Fruit fly (Drosophila melanogaster) whole organism, pupa: ENCODE measurements around the gene Atxn7.

ENCODE experiments used
- CG10348 ChIP-seq: fragments of 200-800 bp; sonication (Bioruptor generic); IDR thresholded peaks from 2 replicates; pipeline ENCODE4 v1.3.6; 2022; ENCODE audit warnings: missing biosample characterization, missing genetic modification characterization
- CG12605 ChIP-seq: fragments of 200-800 bp; sonication (Bioruptor generic); IDR thresholded peaks from 2 replicates; pipeline ENCODE4 v1.3.6; 2022; ENCODE audit warnings: missing biosample characterization, missing genetic modification characterization
- CG13204 ChIP-seq: fragments of 200-800 bp; sonication (Bioruptor generic); optimal IDR thresholded peaks from 2 replicates; lab custom pipeline; 2018; ENCODE audit warnings: missing biosample characterization, mild to moderate bottlenecking, missing genetic modification characterization, moderate library complexity
- CG14655 ChIP-seq: fragments of 200-800 bp; sonication (Bioruptor generic); optimal IDR thresholded peaks from 3 replicates; lab custom pipeline; 2017; ENCODE audit warnings: mild to moderate bottlenecking, missing biosample characterization, missing genetic modification reagents, missing genetic modification characterization
- CG15710 ChIP-seq: fragments of 200-800 bp; sonication (Bioruptor generic); optimal IDR thresholded peaks from 2 replicates; lab custom pipeline; 2018; ENCODE audit warnings: missing biosample characterization, mild to moderate bottlenecking, missing genetic modification characterization, moderate library complexity
- CG17806 ChIP-seq: fragments of 200-800 bp; sonication (Bioruptor generic); optimal IDR thresholded peaks from 2 replicates; lab custom pipeline; 2018; ENCODE audit warnings: missing biosample characterization, mild to moderate bottlenecking, missing genetic modification characterization, moderate library complexity
- CG32121 ChIP-seq: fragments of 200-800 bp; sonication (Bioruptor generic); IDR thresholded peaks from 2 replicates; pipeline ENCODE4 v1.3.6; 2022; ENCODE audit warnings: missing biosample characterization, missing genetic modification characterization
- CG34367 ChIP-seq: fragments of 200-800 bp; sonication (Bioruptor generic); optimal IDR thresholded peaks from 2 replicates; lab custom pipeline; 2018; ENCODE audit warnings: missing biosample characterization, mild to moderate bottlenecking, missing genetic modification characterization
- CG4496 ChIP-seq: fragments of 200-800 bp; sonication (Bioruptor generic); IDR thresholded peaks from 3 replicates; pipeline ENCODE4 v1.3.6; 2022; ENCODE audit warnings: missing biosample characterization, missing genetic modification characterization
- CG8159 ChIP-seq: fragments of 200-800 bp; sonication (Bioruptor generic); optimal IDR thresholded peaks from 3 replicates; lab custom pipeline; 2018; ENCODE audit warnings: missing biosample characterization, mild to moderate bottlenecking, missing genetic modification characterization, moderate library complexity
- CG8301 ChIP-seq: fragments of 200-800 bp; sonication (Bioruptor generic); optimal IDR thresholded peaks from 2 replicates; lab custom pipeline; 2018; ENCODE audit warnings: missing biosample characterization, mild to moderate bottlenecking, missing genetic modification characterization
- CG9948 ChIP-seq: fragments of 200-800 bp; sonication (Bioruptor generic); optimal IDR thresholded peaks from 2 replicates; lab custom pipeline; 2018; ENCODE audit warnings: missing biosample characterization, mild to moderate bottlenecking, missing genetic modification characterization, moderate library complexity
- D1 ChIP-seq: fragments of 200-800 bp; sonication (Bioruptor generic); optimal IDR thresholded peaks from 2 replicates; lab custom pipeline; 2018; ENCODE audit warnings: missing biosample characterization, mild to moderate bottlenecking, missing genetic modification characterization, moderate library complexity
- EcR ChIP-seq: fragments of 200-800 bp; sonication (Bioruptor generic); optimal IDR thresholded peaks from 3 replicates; lab custom pipeline; 2019; ENCODE audit warnings: missing biosample characterization, missing genetic modification characterization, mild to moderate bottlenecking, moderate library complexity, missing genetic modification reagents
- Ets98B ChIP-seq: fragments of 200-800 bp; sonication (Bioruptor generic); IDR thresholded peaks from 2 replicates; pipeline ENCODE4 v1.3.6; 2022; ENCODE audit warnings: missing biosample characterization, missing genetic modification characterization
- Pif1A ChIP-seq: fragments of 200-800 bp; sonication (Bioruptor generic); optimal IDR thresholded peaks from 3 replicates; lab custom pipeline; 2016; ENCODE audit warnings: missing biosample characterization, missing genetic modification characterization
- Pif1B ChIP-seq: fragments of 200-800 bp; sonication (Bioruptor generic); optimal IDR thresholded peaks from 3 replicates; lab custom pipeline; 2016; ENCODE audit warnings: missing biosample characterization, missing genetic modification characterization
- Snoo ChIP-seq: fragments of 200-800 bp; sonication (Bioruptor generic); optimal IDR thresholded peaks from 3 replicates; lab custom pipeline; 2017; ENCODE audit warnings: missing biosample characterization, mild to moderate bottlenecking, missing genetic modification characterization, inconsistent platforms
- fd96Ca ChIP-seq: fragments of 200-800 bp; sonication (Bioruptor generic); IDR thresholded peaks from 3 replicates; pipeline ENCODE4 v1.3.6; 2022; ENCODE audit warnings: missing biosample characterization, missing genetic modification characterization
- gl ChIP-seq: fragments of 200-800 bp; sonication (Bioruptor generic); optimal IDR thresholded peaks from 2 replicates; lab custom pipeline; 2018; ENCODE audit warnings: missing biosample characterization, mild to moderate bottlenecking, missing genetic modification characterization
- rn ChIP-seq: fragments of 200-800 bp; sonication (Bioruptor generic); IDR thresholded peaks from 2 replicates; pipeline ENCODE4 v1.3.6; 2022; ENCODE audit warnings: missing biosample characterization, missing genetic modification characterization

Atxn7 gene

dm6 chr2L:2370352-2370751 lies 5.3 kb upstream of the Atxn7 start:
- TF ChIP-seq CG4496 (GFP tag; lab: Robert Waterston, UW) (no peak), CG17806 (no peak), CG12605 (GFP tag; lab: Robert Waterston, UW) (no peak), CG34367 (tag; lab: Kevin White, UChicago) (no peak), CG13204 (no peak)

DNA sequence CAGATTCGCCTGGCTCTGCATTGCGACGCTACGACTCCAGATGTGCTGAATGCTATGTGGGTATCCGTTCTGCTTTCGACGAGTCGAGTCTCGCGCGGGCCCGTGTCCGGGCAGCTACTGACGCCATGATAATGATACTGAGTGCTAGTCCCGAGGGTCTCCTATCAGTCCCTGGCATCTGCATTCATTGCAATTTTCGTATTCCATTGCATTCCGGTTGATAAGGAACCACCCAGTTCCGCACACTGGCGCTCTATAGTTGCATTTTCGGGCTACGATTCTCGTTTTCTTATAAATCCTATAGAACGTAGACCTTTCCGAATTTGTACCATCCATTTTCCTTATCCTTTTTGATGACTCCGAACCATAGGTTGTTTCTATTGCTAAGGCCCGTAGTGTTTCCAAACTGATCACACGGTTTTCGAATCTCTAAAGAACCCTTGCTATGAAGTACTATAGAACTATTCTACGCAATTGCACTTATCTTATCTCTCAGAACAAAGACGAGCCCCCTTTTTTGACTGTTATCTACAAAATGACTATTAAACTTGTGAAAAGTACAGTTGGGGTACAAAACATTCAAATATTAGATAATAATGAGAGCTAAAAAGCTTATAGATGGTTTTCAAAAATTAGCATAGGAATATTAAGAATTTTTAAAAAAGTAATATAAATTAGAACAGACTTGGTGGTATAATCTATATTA lies 4.1 kb upstream of the Atxn7 start, which contains the start of gene CG3597:
TSS of gene CG3597 (minus strand) at position 119 of the 706 bp plus-strand sequence.
- TF ChIP-seq fd96Ca (GFP tag; lab: Robert Waterston, UW), result no peak
- no peak for TF ChIP-seq Pif1B (GFP tag; lab: Kevin White, UChicago)
- no peak for TF ChIP-seq D1 (tag; lab: Kevin White, UChicago)
- TF ChIP-seq Pif1A (GFP tag; lab: Kevin White, UChicago), result no peak
- TF ChIP-seq CG17806, result no peak
- TF ChIP-seq CG15710 (tag; lab: Kevin White, UChicago), result no peak
- TF ChIP-seq CG34367 (tag; lab: Kevin White, UChicago), result no peak
- TF ChIP-seq CG10348, result no peak
- TF ChIP-seq CG9948 (tag; lab: Kevin White, UChicago), result no peak
- TF ChIP-seq CG4496 (GFP tag; lab: Robert Waterston, UW), result no peak
- no peak for TF ChIP-seq CG32121 (GFP tag; lab: Robert Waterston, UW)
- TF ChIP-seq CG13204, result no peak
- no peak for TF ChIP-seq Snoo
- TF ChIP-seq CG8159 (tag; lab: Kevin White, UChicago), result no peak
- TF ChIP-seq gl (tag; lab: Kevin White, UChicago), result no peak
- no peak for TF ChIP-seq CG12605 (GFP tag; lab: Robert Waterston, UW)
- TF ChIP-seq Ets98B (GFP tag; lab: Robert Waterston, UW), result no peak
- TF ChIP-seq rn, result no peak

- TF ChIP-seq CG15710 (tag; lab: Kevin White, UChicago), result no peak
- no peak for TF ChIP-seq CG17806
- TF ChIP-seq CG13204, result no peak
- no peak for TF ChIP-seq rn
- no peak for TF ChIP-seq CG32121 (GFP tag; lab: Robert Waterston, UW)
- no peak for TF ChIP-seq CG12605 (GFP tag; lab: Robert Waterston, UW)
- no peak for TF ChIP-seq CG9948 (tag; lab: Kevin White, UChicago)
- no peak for TF ChIP-seq Pif1B (GFP tag; lab: Kevin White, UChicago)
- no peak for TF ChIP-seq CG34367 (tag; lab: Kevin White, UChicago)
- TF ChIP-seq Snoo, result no peak
- no peak for TF ChIP-seq CG8159 (tag; lab: Kevin White, UChicago)
- TF ChIP-seq Ets98B (GFP tag; lab: Robert Waterston, UW), result no peak
- no peak for TF ChIP-seq D1 (tag; lab: Kevin White, UChicago)
- no peak for TF ChIP-seq EcR (GFP tag; lab: Kevin White, UChicago)
- TF ChIP-seq CG4496 (GFP tag; lab: Robert Waterston, UW), result no peak
- no peak for TF ChIP-seq gl (tag; lab: Kevin White, UChicago)
These were observed 3.6 kb upstream of the Atxn7 start for dm6 chr2L:2372112-2372449.

DNA sequence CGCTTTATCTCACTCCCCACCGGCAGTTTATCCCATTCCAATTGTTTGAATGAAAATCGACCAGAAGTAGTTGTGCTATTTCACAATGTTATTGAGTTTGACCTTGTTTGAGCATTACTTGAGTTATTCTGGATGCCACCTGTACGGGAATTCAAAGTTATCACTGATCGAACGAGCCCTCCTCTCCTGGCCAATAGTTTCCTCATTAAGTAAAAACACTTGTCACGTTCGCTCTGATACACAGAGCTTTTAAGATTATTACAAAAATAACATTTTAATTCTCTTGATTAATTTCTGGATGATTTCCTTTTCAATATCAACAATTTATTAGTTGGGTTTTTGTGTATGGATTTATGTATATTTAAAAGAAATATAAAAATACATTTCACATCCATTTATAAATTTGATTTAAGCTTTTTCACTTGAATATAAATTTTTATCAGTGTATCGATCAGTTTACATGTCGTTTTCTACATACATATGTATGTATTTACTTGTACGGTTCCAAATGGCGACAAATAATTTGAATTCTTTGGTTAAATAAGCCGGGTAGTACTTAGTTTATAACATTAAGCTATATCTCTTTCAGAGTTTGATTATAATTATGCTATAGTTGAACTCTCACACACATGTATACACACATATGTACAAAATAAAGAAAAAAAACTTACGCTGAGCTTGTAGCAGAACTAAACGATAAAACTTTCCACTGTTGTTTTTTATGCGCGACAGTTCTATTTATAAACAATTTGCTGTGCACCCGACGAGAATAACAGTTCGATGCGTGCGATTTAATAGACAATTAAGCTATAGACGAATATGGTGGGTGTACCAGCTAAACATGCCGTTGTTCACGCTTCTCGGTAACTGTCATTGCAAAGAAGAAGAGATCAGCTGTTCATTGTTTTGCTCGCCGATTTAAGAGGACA lies 1.6 kb upstream of the Atxn7 start, which contains the start of the genes CG3609 and CG15390:
TSS of gene CG3609 (minus strand) at position 810 of the 929 bp plus-strand sequence.
TSS of gene CG15390 (plus strand) at position 896 of the 929 bp plus-strand sequence.
- TF ChIP-seq CG9948 (tag; lab: Kevin White, UChicago) (peak; percentile 55), CG34367 (tag; lab: Kevin White, UChicago) (peak; percentile 55), CG8301 (tag; lab: Kevin White, UChicago) (peak; percentile 40), CG14655 (GFP tag; lab: Kevin White, UChicago) (peak; percentile 54), CG10348 (no peak), Snoo (peak; percentile 60), Ets98B (GFP tag; lab: Robert Waterston, UW) (peak; percentile 89), CG17806 (peak; percentile 54), Pif1A (GFP tag; lab: Kevin White, UChicago) (peak; percentile 91), fd96Ca (GFP tag; lab: Robert Waterston, UW) (peak; percentile 85), gl (tag; lab: Kevin White, UChicago) (peak; percentile 72), CG13204 (peak; percentile 59), CG15710 (tag; lab: Kevin White, UChicago) (peak; percentile 60), rn (peak; percentile 51; the same call in 1 of the 2 replicates), CG12605 (GFP tag; lab: Robert Waterston, UW) (peak; percentile 60), Pif1B (GFP tag; lab: Kevin White, UChicago) (peak; percentile 88), EcR (GFP tag; lab: Kevin White, UChicago) (peak; percentile 30), CG8159 (tag; lab: Kevin White, UChicago) (peak; percentile 49), CG32121 (GFP tag; lab: Robert Waterston, UW) (peak; percentile 78), D1 (tag; lab: Kevin White, UChicago) (no peak), CG4496 (GFP tag; lab: Robert Waterston, UW) (peak; percentile 91)

- no peak for TF ChIP-seq D1 (tag; lab: Kevin White, UChicago)
- TF ChIP-seq fd96Ca (GFP tag; lab: Robert Waterston, UW), result no peak
- TF ChIP-seq CG8301 (tag; lab: Kevin White, UChicago), result no peak
- TF ChIP-seq rn, result no peak
- TF ChIP-seq CG14655 (GFP tag; lab: Kevin White, UChicago), result no peak
- no peak for TF ChIP-seq CG17806
- no peak for TF ChIP-seq gl (tag; lab: Kevin White, UChicago)
- TF ChIP-seq EcR (GFP tag; lab: Kevin White, UChicago), result peak; percentile 94
- TF ChIP-seq CG9948 (tag; lab: Kevin White, UChicago), result no peak
These were observed 719 bp downstream of the Atxn7 start for dm6 chr2L:2376418-2376702.
